Worm (Caenorhabditis elegans): ENCODE measurements around the gene Y9C12A.1.

DNA sequence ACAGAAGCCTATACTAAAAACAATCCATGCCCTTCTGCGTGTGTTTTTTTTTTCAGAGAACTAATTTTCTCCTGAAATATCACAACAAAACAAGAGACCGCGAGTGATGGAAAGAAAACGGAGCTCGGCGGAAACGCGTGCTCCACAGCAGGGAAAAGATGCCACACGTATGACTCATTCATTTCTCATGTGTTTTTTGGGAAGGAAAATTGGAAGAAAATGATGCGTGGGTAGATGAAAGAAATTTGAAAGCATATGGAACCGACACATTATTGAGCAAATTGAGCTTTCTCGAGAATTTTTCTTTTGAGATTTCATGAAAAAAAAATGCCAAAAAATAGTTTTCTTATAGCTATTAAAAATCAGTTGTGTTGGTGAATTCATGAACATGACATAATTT, 43.7 kb upstream of the Y9C12A.1 start:
- no peak for TF ChIP-seq pqm-1 (tag; optimal IDR thresholded peaks at IDR 0.05)
- no peak for TF ChIP-seq rnt-1 (tag; optimal IDR thresholded peaks at IDR 0.05)
- no peak for TF ChIP-seq F13H6.1 (tag; optimal IDR thresholded peaks at IDR 0.05)
- no peak for TF ChIP-seq madf-2 (tag; optimal IDR thresholded peaks at IDR 0.05)
- TF ChIP-seq ahr-1 (tag; optimal IDR thresholded peaks at IDR 0.05) = no peak
- no peak for TF ChIP-seq Y22D7AL.16 (tag; optimal IDR thresholded peaks at IDR 0.05)
- no peak for TF ChIP-seq hlh-6 (tag; optimal IDR thresholded peaks at IDR 0.05)
- no peak for TF ChIP-seq ceh-34 (tag; optimal IDR thresholded peaks at IDR 0.05)
- no peak for TF ChIP-seq sdc-2 (tag; optimal IDR thresholded peaks at IDR 0.05)
- TF ChIP-seq mec-3 (tag; optimal IDR thresholded peaks at IDR 0.05; ENCODE audit: borderline replicate concordance) = no peak
- TF ChIP-seq ama-1 (optimal IDR thresholded peaks at IDR 0.05) = no peak
- no peak for TF ChIP-seq lin-11 (tag; optimal IDR thresholded peaks at IDR 0.05)
- TF ChIP-seq ets-4 (tag; optimal IDR thresholded peaks at IDR 0.05) = no peak
- TF ChIP-seq elt-4 (tag; optimal IDR thresholded peaks at IDR 0.05) = no peak
